Worm (Caenorhabditis elegans) whole organism, young adult: ENCODE results near the gene ppat-1.

Experiments used
- C06A6.2 ChIP-seq: fragments of 200-800 bp; sonication (Bioruptor generic); conservative IDR thresholded peaks from 2 replicates; pipeline ENCODE4 v1.3.6; 2022; ENCODE audit warnings: missing genetic modification characterization, missing compliant biosample characterization
- D2030.7 ChIP-seq: fragments of 200-800 bp; sonication (Bioruptor generic); IDR thresholded peaks from 2 replicates; pipeline ENCODE4 v1.3.6; 2022; ENCODE audit warnings: missing genetic modification reagents, missing genetic modification characterization, missing compliant biosample characterization
- F10E7.11 ChIP-seq: sonication (generic microtip); optimal IDR thresholded peaks from 2 replicates; lab custom pipeline; 2017; ENCODE audit warnings: mild to moderate bottlenecking, missing genetic modification characterization, moderate library complexity, missing compliant biosample characterization
- F22D6.2 ChIP-seq: sonication (generic microtip); optimal IDR thresholded peaks from 2 replicates; lab custom pipeline; 2016; ENCODE audit warnings: mild to moderate bottlenecking, missing genetic modification characterization, missing compliant biosample characterization
- F33H1.4 ChIP-seq: fragments of 200-800 bp; sonication (Bioruptor generic); IDR thresholded peaks from 2 replicates; pipeline ENCODE4 v1.3.6; 2022; ENCODE audit warnings: missing genetic modification reagents, missing genetic modification characterization, missing compliant biosample characterization
- F57C9.4 ChIP-seq: sonication (generic microtip); optimal IDR thresholded peaks from 2 replicates; lab custom pipeline; 2017; ENCODE audit warnings: mild to moderate bottlenecking, missing genetic modification characterization, missing compliant biosample characterization
- ZK185.1 ChIP-seq: sonication (generic microtip); optimal IDR thresholded peaks from 2 replicates; lab custom pipeline; 2016; ENCODE audit warnings: mild to moderate bottlenecking, missing genetic modification characterization, missing compliant biosample characterization; ENCODE audit not compliant: poor library complexity, severe bottlenecking
- aptf-2 ChIP-seq: fragments of 200-800 bp; sonication (Bioruptor generic); conservative IDR thresholded peaks from 2 replicates; pipeline ENCODE4 v1.3.6; 2022; ENCODE audit warnings: missing genetic modification reagents, missing genetic modification characterization, missing compliant biosample characterization
- attf-3 ChIP-seq: fragments of 200-800 bp; sonication (Bioruptor generic); conservative IDR thresholded peaks from 2 replicates; pipeline ENCODE4 v1.3.6; 2022; ENCODE audit warnings: missing genetic modification reagents, missing genetic modification characterization, missing compliant biosample characterization
- attf-5 ChIP-seq: fragments of 200-800 bp; sonication (Bioruptor generic); optimal IDR thresholded peaks from 2 replicates; lab custom pipeline; 2018; ENCODE audit warnings: mild to moderate bottlenecking, missing genetic modification characterization, missing compliant biosample characterization
- attf-6 ChIP-seq: fragments of 200-800 bp; sonication (Bioruptor generic); IDR thresholded peaks from 2 replicates; pipeline ENCODE4 v1.3.6; 2022; ENCODE audit warnings: missing genetic modification reagents, missing genetic modification characterization, missing compliant biosample characterization
- ccch-3 ChIP-seq: fragments of 200-800 bp; sonication (Bioruptor generic); optimal IDR thresholded peaks from 2 replicates; lab custom pipeline; 2018; ENCODE audit warnings: mild to moderate bottlenecking, missing genetic modification characterization, missing compliant biosample characterization
- cebp-1 ChIP-seq, 2 experiments: fragments of 200-800 bp in 1 of 2; sonication (Bioruptor generic) in 1 of 2; sonication (generic microtip) in 1 of 2; IDR thresholded peaks in 1 of 2; optimal IDR thresholded peaks in 1 of 2; 2 replicates each; pipeline versions ENCODE4 v1.3.6 to Lab custom; 2017 to 2022; ENCODE audit warnings: missing compliant biosample characterization in 2 of 2, missing genetic modification characterization in 2 of 2, mild to moderate bottlenecking in 1 of 2, missing genetic modification reagents in 1 of 2, moderate library complexity in 1 of 2
- ceh-40 ChIP-seq: fragments of 200-800 bp; sonication (Bioruptor generic); IDR thresholded peaks from 2 replicates; pipeline ENCODE4 v1.3.6; 2022; ENCODE audit warnings: missing genetic modification characterization, missing compliant biosample characterization
- dox-1 ChIP-seq: fragments of 200-800 bp; sonication (Bioruptor generic); IDR thresholded peaks from 2 replicates; pipeline ENCODE4 v1.3.6; 2022; ENCODE audit warnings: missing genetic modification reagents, missing genetic modification characterization, missing compliant biosample characterization
- dpff-1 ChIP-seq: sonication (generic microtip); optimal IDR thresholded peaks from 2 replicates; lab custom pipeline; 2017; ENCODE audit warnings: mild to moderate bottlenecking, missing genetic modification characterization, missing compliant biosample characterization
- dpl-1 ChIP-seq: fragments of 150-350 bp; optimal IDR thresholded peaks from 2 replicates; lab custom pipeline; 2014; ENCODE audit warnings: missing biosample characterization, missing genetic modification reagents, missing genetic modification characterization
- efl-1 ChIP-seq: fragments of 150-350 bp; optimal IDR thresholded peaks from 2 replicates; lab custom pipeline; 2014; ENCODE audit warnings: missing biosample characterization, missing genetic modification reagents, missing genetic modification characterization
- egl-44 ChIP-seq: fragments of 200-800 bp; sonication (Bioruptor generic); IDR thresholded peaks from 2 replicates; pipeline ENCODE4 v1.3.6; 2022; ENCODE audit warnings: missing genetic modification reagents, missing genetic modification characterization, missing compliant biosample characterization
- ekl-4 ChIP-seq: fragments of 200-800 bp; sonication (Bioruptor generic); IDR thresholded peaks from 2 replicates; pipeline ENCODE4 v1.3.6; 2022; ENCODE audit warnings: missing genetic modification reagents, missing genetic modification characterization, missing compliant biosample characterization
- hlh-12 ChIP-seq: sonication (generic microtip); optimal IDR thresholded peaks from 2 replicates; lab custom pipeline; 2016; ENCODE audit warnings: missing genetic modification characterization, missing compliant biosample characterization
- hmg-1.2 ChIP-seq: fragments of 200-800 bp; sonication (Bioruptor generic); IDR thresholded peaks from 2 replicates; pipeline ENCODE4 v1.3.6; 2022; ENCODE audit warnings: missing genetic modification reagents, missing genetic modification characterization, missing compliant biosample characterization
- hrde-1 ChIP-seq: sonication (generic microtip); optimal IDR thresholded peaks from 2 replicates; lab custom pipeline; 2016; ENCODE audit warnings: missing genetic modification characterization, mild to moderate bottlenecking, missing compliant biosample characterization, moderate library complexity, missing genotype, missing genetic modification reagents, borderline replicate concordance
- lin-26 ChIP-seq: fragments of 200-800 bp; sonication (Bioruptor generic); IDR thresholded peaks from 2 replicates; pipeline ENCODE4 v1.3.6; 2022; ENCODE audit warnings: missing genetic modification reagents, missing genetic modification characterization, missing compliant biosample characterization
- lin-35 ChIP-seq, 3 experiments: fragments of 150-350 bp in 2 of 3; sonication (generic microtip) in 1 of 3; optimal IDR thresholded peaks; 2 replicates each; lab custom pipeline; 2014 to 2018; ENCODE audit warnings: missing biosample characterization in 3 of 3, missing genetic modification characterization in 3 of 3, missing genetic modification reagents in 3 of 3
- lin-40 ChIP-seq: sonication (generic microtip); optimal IDR thresholded peaks from 2 replicates; lab custom pipeline; 2016; ENCODE audit warnings: missing genetic modification characterization, mild to moderate bottlenecking, missing compliant biosample characterization, missing genotype, missing genetic modification reagents
- lin-54 ChIP-seq: fragments of 200-800 bp; sonication (Bioruptor generic); optimal IDR thresholded peaks from 2 replicates; lab custom pipeline; 2018; ENCODE audit warnings: mild to moderate bottlenecking, missing genetic modification characterization, missing compliant biosample characterization
- lsl-1 ChIP-seq: fragments of 200-800 bp; sonication (Bioruptor generic); optimal IDR thresholded peaks from 2 replicates; lab custom pipeline; 2018; ENCODE audit warnings: mild to moderate bottlenecking, missing genetic modification characterization, moderate library complexity, missing compliant biosample characterization
- madf-6 ChIP-seq: fragments of 200-800 bp; sonication (Bioruptor generic); IDR thresholded peaks from 2 replicates; pipeline ENCODE4 v1.3.6; 2022; ENCODE audit warnings: missing genetic modification reagents, missing genetic modification characterization, missing compliant biosample characterization
- mcd-1 ChIP-seq: fragments of 200-800 bp; sonication (Bioruptor generic); IDR thresholded peaks from 2 replicates; pipeline ENCODE4 v1.3.6; 2022; ENCODE audit warnings: missing genetic modification reagents, missing genetic modification characterization, missing compliant biosample characterization
- mes-4 ChIP-seq: sonication (generic microtip); optimal IDR thresholded peaks from 2 replicates; lab custom pipeline; 2016; ENCODE audit warnings: missing genotype, missing genetic modification characterization, missing compliant biosample characterization
- nhr-90 ChIP-seq: sonication (generic microtip); optimal IDR thresholded peaks from 2 replicates; lab custom pipeline; 2016; ENCODE audit warnings: missing genotype, mild to moderate bottlenecking, missing genetic modification characterization, missing compliant biosample characterization
- repo-1 ChIP-seq: sonication (generic microtip); optimal IDR thresholded peaks from 2 replicates; lab custom pipeline; 2017; ENCODE audit warnings: mild to moderate bottlenecking, missing genetic modification characterization, missing compliant biosample characterization
- snpc-1.3 ChIP-seq: sonication (generic microtip); optimal IDR thresholded peaks from 2 replicates; lab custom pipeline; 2017; ENCODE audit warnings: missing genetic modification characterization, mild to moderate bottlenecking, missing compliant biosample characterization, antibody characterized with exemption, moderate library complexity, missing genotype, missing genetic modification reagents; ENCODE audit not compliant: insufficient read depth
- snpc-3.4 ChIP-seq: sonication (generic microtip); optimal IDR thresholded peaks from 2 replicates; lab custom pipeline; 2017; ENCODE audit warnings: missing genetic modification characterization, mild to moderate bottlenecking, missing compliant biosample characterization, antibody characterized with exemption, moderate library complexity, missing genotype, missing genetic modification reagents
- ztf-18 ChIP-seq: sonication (generic microtip); optimal IDR thresholded peaks from 2 replicates; lab custom pipeline; 2016; ENCODE audit warnings: missing genotype, mild to moderate bottlenecking, missing genetic modification characterization, missing compliant biosample characterization
- ztf-22 ChIP-seq: fragments of 200-800 bp; sonication (Bioruptor generic); optimal IDR thresholded peaks from 2 replicates; lab custom pipeline; 2018; ENCODE audit warnings: mild to moderate bottlenecking, missing genetic modification characterization, moderate library complexity, missing compliant biosample characterization
- ztf-3 ChIP-seq: fragments of 200-800 bp; sonication (Bioruptor generic); optimal IDR thresholded peaks from 2 replicates; lab custom pipeline; 2018; ENCODE audit warnings: mild to moderate bottlenecking, missing genetic modification characterization, missing compliant biosample characterization
- ztf-6 ChIP-seq: fragments of 200-800 bp; sonication (Bioruptor generic); IDR thresholded peaks from 2 replicates; pipeline ENCODE4 v1.3.6; 2022; ENCODE audit warnings: missing genetic modification reagents, missing genetic modification characterization, missing compliant biosample characterization

Gene ppat-1

ce11 chrIII:4708909-4709308, 19.8 kb downstream of the ppat-1 start, which contains the start of gene T04A8.18:
Gene T04A8.18, plus strand, starts transcription at chrIII:4709209.
- TF ChIP-seq ztf-3: no peak
- no peak for TF ChIP-seq C06A6.2 (GFP tag; lab: Robert Waterston, UW)
- no peak for TF ChIP-seq mcd-1 (GFP tag; lab: Robert Waterston, UW)
- no peak for TF ChIP-seq attf-3
- no peak for TF ChIP-seq aptf-2 (GFP tag; lab: Robert Waterston, UW)
- TF ChIP-seq ztf-6 (GFP tag; lab: Robert Waterston, UW): no peak
- TF ChIP-seq lin-26 (GFP tag; lab: Robert Waterston, UW): no peak
- TF ChIP-seq cebp-1 (GFP tag; IDR thresholded peaks at IDR 0.05; lab: Robert Waterston, UW): no peak
- no peak for TF ChIP-seq cebp-1 (tag; optimal IDR thresholded peaks at IDR 0.05; lab: Kevin White, UChicago)
- no peak for TF ChIP-seq hlh-12
- no peak for TF ChIP-seq mes-4 (tag; lab: Kevin White, UChicago)
- no peak for TF ChIP-seq egl-44 (GFP tag; lab: Robert Waterston, UW)

ce11 chrIII:4715088-4715487, 26.0 kb downstream of the ppat-1 start, which contains the start of gene him-18:
Gene him-18, minus strand, starts transcription at chrIII:4715188.
- TF ChIP-seq lin-40 (tag; lab: Kevin White, UChicago) (no peak), hlh-12 (no peak), dpff-1 (tag; lab: Kevin White, UChicago) (no peak), ceh-40 (GFP tag; lab: Robert Waterston, UW) (no peak), ztf-22 (GFP tag; lab: Kevin White, UChicago) (no peak), hmg-1.2 (GFP tag; lab: Robert Waterston, UW) (no peak), ekl-4 (GFP tag; lab: Robert Waterston, UW) (no peak), attf-3 (no peak)

DNA sequence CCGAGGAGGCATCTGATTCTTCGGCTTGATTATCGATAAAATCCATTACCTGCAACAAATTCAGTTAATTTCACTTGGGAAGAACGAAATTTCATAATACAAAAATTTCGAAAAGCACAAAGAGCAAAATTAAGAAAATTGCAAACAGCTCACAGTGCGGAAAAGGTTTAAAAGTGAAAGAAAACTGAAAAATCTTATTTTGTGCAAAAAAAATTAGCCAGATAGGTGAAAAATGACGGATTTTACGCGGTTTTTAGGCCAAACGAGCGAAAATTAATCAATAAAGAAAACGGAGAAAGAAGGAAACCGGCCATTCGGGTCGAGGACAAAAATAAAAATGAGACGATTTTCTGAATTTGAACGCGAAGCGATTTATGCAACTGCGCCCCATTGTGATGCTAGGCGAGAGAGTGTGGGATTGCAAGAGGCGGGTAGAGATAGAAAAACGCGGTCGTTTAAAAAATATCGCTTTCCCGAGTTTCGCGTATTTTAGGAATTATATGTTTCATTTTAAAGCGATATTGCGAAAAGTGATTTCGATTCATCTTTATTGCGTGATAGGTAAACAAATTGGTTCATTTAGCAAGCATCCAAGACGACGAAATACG, 31.6 kb downstream of the ppat-1 start, which contains the start of gene emb-5:
TSS of gene emb-5 (minus strand) at position 51 of the 608 bp plus-strand sequence.
- TF ChIP-seq D2030.7 (0 out of 2 replicates have a peak, but pooled peaks have one; percentile 12), efl-1 (GFP tag; lab: Kevin White, UChicago) (peak; percentile 58), F22D6.2 (tag; lab: Kevin White, UChicago) (no peak), ccch-3 (GFP tag; lab: Kevin White, UChicago) (no peak), lsl-1 (peak; percentile 44), snpc-1.3 (tag; lab: Kevin White, UChicago) (peak; percentile 9), ZK185.1 (tag; lab: Kevin White, UChicago) (no peak), aptf-2 (GFP tag; lab: Robert Waterston, UW) (no peak), snpc-3.4 (tag; lab: Kevin White, UChicago) (peak; percentile 18), hmg-1.2 (GFP tag; lab: Robert Waterston, UW) (peak; percentile 97), madf-6 (peak; percentile 43; the same call in 1 of the 2 replicates), nhr-90 (tag; lab: Kevin White, UChicago) (no peak), lin-35 (GFP tag; optimal IDR thresholded peaks at IDR 0.05; lab: Kevin White, UChicago) (peak in 2 of 3 experiments; percentile 42 to 72), lin-54 (GFP tag; lab: Kevin White, UChicago) (peak; percentile 90), F57C9.4 (tag; lab: Kevin White, UChicago) (no peak), hrde-1 (no peak), attf-5 (GFP tag; lab: Kevin White, UChicago) (peak; percentile 59), dox-1 (GFP tag; lab: Robert Waterston, UW) (peak; percentile 72), dpl-1 (GFP tag; lab: Kevin White, UChicago) (peak; percentile 63), ztf-18 (tag; lab: Kevin White, UChicago) (peak; percentile 34), mcd-1 (GFP tag; lab: Robert Waterston, UW) (peak; percentile 92), F33H1.4 (0 out of 2 replicates have a peak, but pooled peaks have one; percentile 41), repo-1 (tag; lab: Kevin White, UChicago) (no peak), attf-6 (GFP tag; lab: Robert Waterston, UW) (no peak), ztf-22 (GFP tag; lab: Kevin White, UChicago) (no peak), F10E7.11 (tag; lab: Kevin White, UChicago) (no peak)
- TF ChIP-seq, all 124 proteins: peak for 15
